Fruit fly (Drosophila melanogaster) whole organism, embryonic: ENCODE results near the gene Swip-1.

Experiments used
- BEAF-32 ChIP-seq: fragments of 200-800 bp; sonication (Bioruptor generic); optimal IDR thresholded peaks from 3 replicates; lab custom pipeline; 2017; ENCODE audit warnings: missing biosample characterization, missing genetic modification characterization, mild to moderate bottlenecking, moderate library complexity, missing genetic modification reagents
- Bdp1 ChIP-seq: fragments of 200-800 bp; sonication (Bioruptor generic); optimal IDR thresholded peaks from 3 replicates; lab custom pipeline; 2016; ENCODE audit warnings: missing biosample characterization, missing genetic modification characterization
- Bteb2 ChIP-seq: fragments of 200-800 bp; sonication (Bioruptor generic); optimal IDR thresholded peaks from 2 replicates; lab custom pipeline; 2016; ENCODE audit warnings: missing biosample characterization, missing genetic modification characterization
- CG11504 ChIP-seq: fragments of 200-800 bp; sonication (Bioruptor generic); optimal IDR thresholded peaks from 3 replicates; lab custom pipeline; 2019; ENCODE audit warnings: missing biosample characterization, mild to moderate bottlenecking, missing genetic modification characterization, moderate library complexity
- CG12104 ChIP-seq: fragments of 200-800 bp; sonication (Bioruptor generic); optimal IDR thresholded peaks from 3 replicates; lab custom pipeline; 2016; ENCODE audit warnings: missing biosample characterization, missing genetic modification characterization
- CG1233 ChIP-seq: fragments of 200-800 bp; sonication (Bioruptor generic); optimal IDR thresholded peaks from 4 replicates; lab custom pipeline; 2018; ENCODE audit warnings: missing biosample characterization, mild to moderate bottlenecking, missing genetic modification characterization
- CG12659 ChIP-seq: fragments of 200-800 bp; sonication (Bioruptor generic); optimal IDR thresholded peaks from 3 replicates; lab custom pipeline; 2017; ENCODE audit warnings: mild to moderate bottlenecking, missing biosample characterization, missing genetic modification reagents, missing genetic modification characterization
- CG13123 ChIP-seq: fragments of 200-800 bp; sonication (Bioruptor generic); optimal IDR thresholded peaks from 2 replicates; lab custom pipeline; 2016; ENCODE audit warnings: missing biosample characterization, missing genetic modification characterization
- CG13287 ChIP-seq: fragments of 200-800 bp; sonication (Bioruptor generic); IDR thresholded peaks from 2 replicates; pipeline ENCODE4 v1.3.6; 2022; ENCODE audit warnings: missing biosample characterization, missing genetic modification characterization; ENCODE audit not compliant: partially characterized antibody
- CG14014 ChIP-seq: fragments of 200-800 bp; sonication (Bioruptor generic); IDR thresholded peaks from 2 replicates; pipeline ENCODE4 v1.3.6; 2022; ENCODE audit warnings: missing biosample characterization, missing genetic modification characterization
- CG1529 ChIP-seq: fragments of 200-800 bp; sonication (Bioruptor generic); optimal IDR thresholded peaks from 3 replicates; lab custom pipeline; 2018; ENCODE audit warnings: missing biosample characterization, missing genetic modification characterization
- CG17328 ChIP-seq: fragments of 200-800 bp; sonication (Bioruptor generic); IDR thresholded peaks from 2 replicates; pipeline ENCODE4 v1.3.6; 2022; ENCODE audit warnings: missing biosample characterization, missing genetic modification characterization
- CG17361 ChIP-seq: fragments of 200-800 bp; sonication (Bioruptor generic); IDR thresholded peaks from 3 replicates; pipeline ENCODE4 v1.3.6; 2022; ENCODE audit warnings: missing biosample characterization, missing genetic modification characterization
- CG17568 ChIP-seq: fragments of 200-800 bp; sonication (Bioruptor generic); optimal IDR thresholded peaks from 2 replicates; lab custom pipeline; 2018; ENCODE audit warnings: missing biosample characterization, mild to moderate bottlenecking, missing genetic modification characterization, moderate library complexity
- CG18262 ChIP-seq: fragments of 200-800 bp; optimal IDR thresholded peaks from 3 replicates; lab custom pipeline; 2019; ENCODE audit warnings: missing biosample characterization, mild to moderate bottlenecking, missing genetic modification characterization, moderate library complexity
- CG18764 ChIP-seq: fragments of 200-800 bp; sonication (Bioruptor generic); optimal IDR thresholded peaks from 3 replicates; lab custom pipeline; 2016; ENCODE audit warnings: missing biosample characterization, missing genetic modification characterization
- CG4328 ChIP-seq: fragments of 200-800 bp; sonication (Bioruptor generic); optimal IDR thresholded peaks from 3 replicates; lab custom pipeline; 2017; ENCODE audit warnings: missing biosample characterization, missing genetic modification reagents, missing genetic modification characterization
- CG4360 ChIP-seq: fragments of 200-800 bp; sonication (Bioruptor generic); IDR thresholded peaks from 2 replicates; pipeline ENCODE4 v1.3.6; 2022; ENCODE audit warnings: missing biosample characterization, missing genetic modification characterization
- CG5180 ChIP-seq: fragments of 200-800 bp; sonication (Bioruptor generic); optimal IDR thresholded peaks from 3 replicates; lab custom pipeline; 2017; ENCODE audit warnings: missing biosample characterization, missing genetic modification characterization, mild to moderate bottlenecking, moderate library complexity, missing genetic modification reagents
- CG5245 ChIP-seq: fragments of 200-800 bp; sonication (Bioruptor generic); optimal IDR thresholded peaks from 3 replicates; lab custom pipeline; 2016; ENCODE audit warnings: missing biosample characterization, missing genetic modification characterization
- CG6175 ChIP-seq: fragments of 200-800 bp; sonication (Bioruptor generic); IDR thresholded peaks from 3 replicates; pipeline ENCODE4 v1.3.6; 2022; ENCODE audit warnings: missing biosample characterization, missing genetic modification characterization
- CG6689 ChIP-seq: fragments of 200-800 bp; sonication (Bioruptor generic); IDR thresholded peaks from 2 replicates; pipeline ENCODE4 v1.3.6; 2022; ENCODE audit warnings: missing biosample characterization, missing genetic modification characterization
- CG7928 ChIP-seq: fragments of 200-800 bp; sonication (Bioruptor generic); optimal IDR thresholded peaks from 2 replicates; lab custom pipeline; 2017; ENCODE audit warnings: missing biosample characterization, mild to moderate bottlenecking, missing genetic modification characterization
- CG8388 ChIP-seq: fragments of 200-800 bp; sonication (Bioruptor generic); optimal IDR thresholded peaks from 2 replicates; lab custom pipeline; 2019; ENCODE audit warnings: missing biosample characterization, mild to moderate bottlenecking, missing genetic modification characterization, moderate library complexity
- Doc3 ChIP-seq: fragments of 200-800 bp; sonication (Bioruptor generic); IDR thresholded peaks from 3 replicates; pipeline ENCODE4 v1.3.6; 2022; ENCODE audit warnings: missing biosample characterization, missing genetic modification characterization; ENCODE audit not compliant: partially characterized antibody
- E2f2 ChIP-seq: fragments of 200-800 bp; sonication (Bioruptor generic); IDR thresholded peaks from 2 replicates; pipeline ENCODE4 v1.3.6; 2022; ENCODE audit warnings: missing biosample characterization, missing genetic modification characterization
- Eip74EF ChIP-seq, 2 experiments: fragments of 200-800 bp in 1 of 2; fragments of >200 bp in 1 of 2; sonication (Bioruptor generic) in 1 of 2; optimal IDR thresholded peaks; 2 replicates each; lab custom pipeline; 2017 to 2019; ENCODE audit warnings: missing biosample characterization in 2 of 2, missing genetic modification characterization in 2 of 2, mild to moderate bottlenecking in 1 of 2, moderate library complexity in 1 of 2
- Fer3 ChIP-seq: fragments of 200-800 bp; sonication (Bioruptor generic); optimal IDR thresholded peaks from 2 replicates; lab custom pipeline; 2018; ENCODE audit warnings: missing biosample characterization, mild to moderate bottlenecking, missing genetic modification characterization, moderate library complexity
- HHEX ChIP-seq: fragments of 200-800 bp; sonication (Bioruptor generic); optimal IDR thresholded peaks from 3 replicates; lab custom pipeline; 2017; ENCODE audit warnings: missing biosample characterization, mild to moderate bottlenecking, missing genetic modification characterization, missing genetic modification reagents
- Hand ChIP-seq: fragments of 200-800 bp; sonication (Bioruptor generic); optimal IDR thresholded peaks from 2 replicates; lab custom pipeline; 2017; ENCODE audit warnings: mild to moderate bottlenecking, missing biosample characterization, missing genetic modification reagents, missing genetic modification characterization
- Hey ChIP-seq: fragments of 200-800 bp; sonication (Bioruptor generic); optimal IDR thresholded peaks from 3 replicates; lab custom pipeline; 2018; ENCODE audit warnings: missing biosample characterization, mild to moderate bottlenecking, missing genetic modification characterization
- Hmr ChIP-seq: fragments of 200-800 bp; sonication (Bioruptor generic); optimal IDR thresholded peaks from 3 replicates; lab custom pipeline; 2017; ENCODE audit warnings: mild to moderate bottlenecking, missing biosample characterization, missing genetic modification reagents, missing genetic modification characterization
- MBD-R2 ChIP-seq: fragments of 200-800 bp; sonication (Bioruptor generic); IDR thresholded peaks from 2 replicates; pipeline ENCODE4 v1.3.6; 2022; ENCODE audit warnings: missing biosample characterization, missing genetic modification characterization
- Mes4 ChIP-seq: fragments of 200-800 bp; sonication (Bioruptor generic); optimal IDR thresholded peaks from 2 replicates; lab custom pipeline; 2016; ENCODE audit warnings: missing biosample characterization, missing genetic modification characterization
- Scr ChIP-seq: fragments of 200-800 bp; sonication (Bioruptor generic); IDR thresholded peaks from 2 replicates; pipeline ENCODE4 v1.3.6; 2022; ENCODE audit warnings: missing biosample characterization, missing genetic modification characterization; ENCODE audit not compliant: partially characterized antibody
- bowl ChIP-seq: fragments of 200-800 bp; sonication (Bioruptor generic); IDR thresholded peaks from 2 replicates; pipeline ENCODE4 v1.3.6; 2022; ENCODE audit warnings: missing biosample characterization, missing genetic modification characterization
- br ChIP-seq: fragments of >200 bp; optimal IDR thresholded peaks from 2 replicates; lab custom pipeline; 2017
- cato ChIP-seq: fragments of 200-800 bp; sonication (Bioruptor generic); optimal IDR thresholded peaks from 2 replicates; lab custom pipeline; 2016; ENCODE audit warnings: missing biosample characterization, missing genetic modification characterization, borderline replicate concordance
- chinmo ChIP-seq: fragments of 200-800 bp; sonication (Bioruptor generic); IDR thresholded peaks from 4 replicates; pipeline ENCODE4 v1.3.6; 2022; ENCODE audit warnings: missing biosample characterization, missing genetic modification characterization; ENCODE audit not compliant: partially characterized antibody
- corto ChIP-seq: fragments of 200-800 bp; sonication (Bioruptor generic); optimal IDR thresholded peaks from 2 replicates; lab custom pipeline; 2016; ENCODE audit warnings: missing biosample characterization, mild to moderate bottlenecking, missing genetic modification characterization, moderate library complexity
- disco-r ChIP-seq: fragments of 200-800 bp; sonication (Bioruptor generic); optimal IDR thresholded peaks from 2 replicates; lab custom pipeline; 2016; ENCODE audit warnings: missing biosample characterization, missing genetic modification characterization
- kay ChIP-seq: fragments of 200-800 bp; sonication (Bioruptor generic); optimal IDR thresholded peaks from 2 replicates; lab custom pipeline; 2016; ENCODE audit warnings: missing biosample characterization, missing genetic modification characterization
- lab ChIP-seq: fragments of 200-800 bp; sonication (Bioruptor generic); optimal IDR thresholded peaks from 3 replicates; lab custom pipeline; 2017; ENCODE audit warnings: missing biosample characterization, missing genetic modification characterization, mild to moderate bottlenecking, moderate library complexity, missing genetic modification reagents
- lov ChIP-seq, 2 experiments: fragments of 200-800 bp in 1 of 2; fragments of >200 bp in 1 of 2; sonication (Bioruptor generic) in 1 of 2; IDR thresholded peaks in 1 of 2; optimal IDR thresholded peaks in 1 of 2; 2 replicates in 1 of 2; 3 replicates in 1 of 2; pipeline versions ENCODE4 v1.3.6 to Lab custom; 2017 to 2022; ENCODE audit warnings: missing biosample characterization in 1 of 2, missing genetic modification characterization in 1 of 2
- nau ChIP-seq: fragments of 200-800 bp; sonication (Bioruptor generic); optimal IDR thresholded peaks from 3 replicates; lab custom pipeline; 2017; ENCODE audit warnings: missing biosample characterization, mild to moderate bottlenecking, missing genetic modification characterization, missing genetic modification reagents
- slbo ChIP-seq: fragments of 200-800 bp; sonication (Bioruptor generic); IDR thresholded peaks from 2 replicates; pipeline ENCODE4 v1.3.6; 2022; ENCODE audit warnings: missing biosample characterization, missing genetic modification characterization
- slou ChIP-seq: fragments of 200-800 bp; sonication (Bioruptor generic); optimal IDR thresholded peaks from 3 replicates; lab custom pipeline; 2016; ENCODE audit warnings: missing biosample characterization, missing genetic modification characterization
- tio ChIP-seq: fragments of 200-800 bp; sonication (Bioruptor generic); optimal IDR thresholded peaks from 2 replicates; lab custom pipeline; 2017; ENCODE audit warnings: missing biosample characterization, missing genetic modification characterization, inconsistent platforms
- wor ChIP-seq: fragments of 200-800 bp; sonication (Bioruptor generic); IDR thresholded peaks from 2 replicates; pipeline ENCODE4 v1.3.6; 2022; ENCODE audit warnings: missing biosample characterization, missing genetic modification characterization

Gene Swip-1

DNA sequence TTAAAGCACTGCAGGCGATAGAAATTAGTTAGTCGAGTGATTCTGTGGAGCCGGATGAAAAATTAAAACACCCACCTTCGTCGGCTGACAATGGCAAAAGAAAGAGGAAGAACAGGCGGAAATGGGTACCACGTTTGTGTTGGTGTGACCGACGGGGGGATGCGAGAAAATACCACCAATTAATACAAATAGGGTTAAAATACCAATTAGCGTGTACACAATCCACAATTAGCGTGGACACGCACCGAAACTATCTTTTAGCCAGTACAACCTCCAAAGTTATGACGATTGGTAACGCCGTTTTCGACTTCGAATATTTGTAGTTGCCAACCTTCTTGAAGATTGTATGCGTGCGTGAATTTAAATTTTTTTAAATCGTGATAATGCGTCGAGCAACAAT is 22.1 kb upstream of the Swip-1 start, which contains the start of gene RpL30 (continued):
- TF ChIP-seq slou (GFP tag; lab: Kevin White, UChicago) (peak; percentile 77), slbo (GFP tag; lab: Robert Waterston, UW) (peak; percentile 80), CG13287 (GFP tag; lab: Robert Waterston, UW) (peak; percentile 82), CG17361 (GFP tag; lab: Robert Waterston, UW) (peak; percentile 78), BEAF-32 (GFP tag; lab: Kevin White, UChicago) (peak; percentile 76), CG18262 (tag; lab: Kevin White, UChicago) (peak; percentile 79), Hmr (GFP tag; lab: Kevin White, UChicago) (peak; percentile 99), CG12659 (GFP tag; lab: Kevin White, UChicago) (peak; percentile 96), CG14014 (GFP tag; lab: Robert Waterston, UW) (peak; percentile 90), disco-r (GFP tag; lab: Kevin White, UChicago) (peak; percentile 84), Eip74EF (GFP tag; optimal IDR thresholded peaks at IDR 0.05; lab: Kevin White, UChicago) (peak in 1 of 2 experiments; percentile 88), kay (GFP tag; lab: Kevin White, UChicago) (peak; percentile 59), CG5245 (GFP tag; lab: Kevin White, UChicago) (peak; percentile 80), Scr (GFP tag; lab: Robert Waterston, UW) (peak; percentile 65), Hey (tag; lab: Kevin White, UChicago) (peak; percentile 84), CG11504 (peak; percentile 89), HHEX (GFP tag; lab: Kevin White, UChicago) (peak; percentile 95), Hand (peak; percentile 91), lab (GFP tag; lab: Kevin White, UChicago) (peak; percentile 98), tio (GFP tag; lab: Kevin White, UChicago) (peak; percentile 61), CG7928 (GFP tag; lab: Kevin White, UChicago) (peak; percentile 75), wor (GFP tag; lab: Robert Waterston, UW) (peak; percentile 43), cato (GFP tag; lab: Kevin White, UChicago) (peak; percentile 9), CG12104 (peak; percentile 91), CG13123 (peak; percentile 82), E2f2 (GFP tag; lab: Robert Waterston, UW) (peak; percentile 99), CG18764 (peak; percentile 86), Bdp1 (peak; percentile 75), corto (GFP tag; lab: Kevin White, UChicago) (no peak), bowl (GFP tag; lab: Robert Waterston, UW) (peak; percentile 71), CG17568 (GFP tag; lab: Kevin White, UChicago) (peak; percentile 91), CG8388 (GFP tag; lab: Kevin White, UChicago) (peak; percentile 82), CG5180 (GFP tag; lab: Kevin White, UChicago) (peak; percentile 70), CG1233 (peak; percentile 93), Doc3 (GFP tag; lab: Robert Waterston, UW) (peak; percentile 26; the same call in 1 of the 3 replicates), CG1529 (GFP tag; lab: Kevin White, UChicago) (peak; percentile 85), CG6175 (GFP tag; lab: Robert Waterston, UW) (peak; percentile 82; the same call in 2 of the 3 replicates), MBD-R2 (peak; percentile 77), CG4360 (GFP tag; lab: Robert Waterston, UW) (peak; percentile 70), Bteb2 (peak; percentile 88), br (lab: Kevin White, UChicago) (no peak), nau (GFP tag; lab: Kevin White, UChicago) (peak; percentile 91), lov (optimal IDR thresholded peaks at IDR 0.05; lab: Kevin White, UChicago) (no peak), lov (GFP tag; IDR thresholded peaks at IDR 0.05; lab: Robert Waterston, UW) (peak; percentile 95), CG4328 (GFP tag; lab: Kevin White, UChicago) (peak; percentile 90), CG17328 (GFP tag; lab: Robert Waterston, UW) (peak; percentile 92), CG6689 (GFP tag; lab: Robert Waterston, UW) (peak; percentile 71), Mes4 (peak; percentile 98), Fer3 (tag; lab: Kevin White, UChicago) (peak; percentile 92), chinmo (peak; percentile 86; the same call in 3 of the 4 replicates)
